Worm (Caenorhabditis elegans) whole organism, L4 larva: Measurements from ENCODE around the gene eri-5.

ENCODE experiments used
- F37D6.2 ChIP-seq: sonication (generic microtip); optimal IDR thresholded peaks from 2 replicates; lab custom pipeline; 2016; ENCODE audit warnings: mild to moderate bottlenecking, missing genetic modification characterization, missing compliant biosample characterization
- F44E2.7 ChIP-seq: fragments of 200-800 bp; sonication (Bioruptor generic); IDR thresholded peaks from 2 replicates; pipeline ENCODE4 v2.1.2; 2022; ENCODE audit warnings: missing genetic modification characterization, missing compliant biosample characterization
- R02D3.7 ChIP-seq: fragments of 150-350 bp; sonication (generic microtip); optimal IDR thresholded peaks from 3 replicates; lab custom pipeline; 2014; ENCODE audit warnings: missing biosample characterization, missing genetic modification characterization
- T20F7.1 ChIP-seq: fragments of 200-800 bp; sonication (Bioruptor generic); optimal IDR thresholded peaks from 2 replicates; lab custom pipeline; 2018; ENCODE audit warnings: mild to moderate bottlenecking, missing genetic modification characterization, missing compliant biosample characterization
- Y75B8A.6 ChIP-seq: fragments of 200-800 bp; sonication (Bioruptor generic); IDR thresholded peaks from 2 replicates; pipeline ENCODE4 v1.3.6; 2022; ENCODE audit warnings: missing genetic modification reagents, missing genetic modification characterization, missing compliant biosample characterization
- ZK337.2 ChIP-seq: fragments of 200-800 bp; sonication (Bioruptor generic); IDR thresholded peaks from 2 replicates; pipeline ENCODE4 v1.3.6; 2022; ENCODE audit warnings: missing genetic modification reagents, missing genetic modification characterization, missing compliant biosample characterization
- aly-2 ChIP-seq: sonication (generic microtip); optimal IDR thresholded peaks from 2 replicates; lab custom pipeline; 2018; ENCODE audit warnings: missing biosample characterization, missing genetic modification characterization
- arid-1 ChIP-seq: fragments of 200-800 bp; sonication (Bioruptor generic); conservative IDR thresholded peaks from 2 replicates; pipeline ENCODE4 v1.3.6; 2022; ENCODE audit warnings: missing genetic modification reagents, missing genetic modification characterization, missing compliant biosample characterization
- ceh-32 ChIP-seq: sonication (generic microtip); optimal IDR thresholded peaks from 2 replicates; lab custom pipeline; 2016; ENCODE audit warnings: mild to moderate bottlenecking, missing genetic modification characterization, missing compliant biosample characterization; ENCODE audit not compliant: poor library complexity
- ceh-62 ChIP-seq: sonication (generic microtip); optimal IDR thresholded peaks from 2 replicates; lab custom pipeline; 2017; ENCODE audit warnings: missing biosample characterization, missing genetic modification characterization
- ces-1 ChIP-seq: fragments of 150-350 bp; sonication (generic microtip); optimal IDR thresholded peaks from 4 replicates; lab custom pipeline; 2014; ENCODE audit warnings: missing biosample characterization, missing genetic modification reagents, missing genetic modification characterization
- cey-2 ChIP-seq: sonication (generic microtip); optimal IDR thresholded peaks from 3 replicates; lab custom pipeline; 2017; ENCODE audit warnings: missing genetic modification characterization, mild to moderate bottlenecking, missing compliant biosample characterization, antibody characterized with exemption, borderline replicate concordance; ENCODE audit not compliant: insufficient read depth
- daf-8 ChIP-seq: fragments of 200-800 bp; sonication (Bioruptor generic); IDR thresholded peaks from 2 replicates; pipeline ENCODE4 v1.3.6; 2022; ENCODE audit warnings: missing genetic modification characterization, missing compliant biosample characterization
- dmd-6 ChIP-seq: fragments of 200-800 bp; sonication (Bioruptor generic); IDR thresholded peaks from 2 replicates; pipeline ENCODE4 v1.3.6; 2022; ENCODE audit warnings: missing genetic modification reagents, missing genetic modification characterization, missing compliant biosample characterization
- dmd-8 ChIP-seq: fragments of 200-800 bp; sonication (Bioruptor generic); IDR thresholded peaks from 2 replicates; pipeline ENCODE4 v1.3.6; 2022; ENCODE audit warnings: missing genetic modification characterization, missing compliant biosample characterization
- dmd-9 ChIP-seq: fragments of 200-800 bp; sonication (Bioruptor generic); IDR thresholded peaks from 2 replicates; pipeline ENCODE4 v1.3.6; 2022; ENCODE audit warnings: missing genetic modification reagents, missing genetic modification characterization, missing compliant biosample characterization
- egl-27 ChIP-seq: sonication (generic microtip); optimal IDR thresholded peaks from 3 replicates; lab custom pipeline; 2017; ENCODE audit warnings: missing biosample characterization, missing genetic modification reagents, missing genetic modification characterization
- fos-1 ChIP-seq: fragments of 150-350 bp; optimal IDR thresholded peaks from 2 replicates; lab custom pipeline; 2014; ENCODE audit warnings: missing biosample characterization, missing genetic modification characterization
- gei-8 ChIP-seq: fragments of 200-800 bp; sonication (Bioruptor generic); optimal IDR thresholded peaks from 2 replicates; lab custom pipeline; 2018; ENCODE audit warnings: mild to moderate bottlenecking, missing genetic modification characterization, missing compliant biosample characterization
- hlh-11 ChIP-seq: fragments of 200-800 bp; sonication (Bioruptor generic); optimal IDR thresholded peaks from 2 replicates; lab custom pipeline; 2018; ENCODE audit warnings: mild to moderate bottlenecking, missing genetic modification characterization, missing compliant biosample characterization
- hlh-30 ChIP-seq: sonication (generic microtip); optimal IDR thresholded peaks from 2 replicates; lab custom pipeline; 2017; ENCODE audit warnings: antibody characterized with exemption, mild to moderate bottlenecking, missing genetic modification characterization, missing compliant biosample characterization; ENCODE audit not compliant: insufficient read depth
- jun-1 ChIP-seq: fragments of 150-350 bp; optimal IDR thresholded peaks from 2 replicates; lab custom pipeline; 2014; ENCODE audit warnings: missing biosample characterization, missing genetic modification reagents, missing genetic modification characterization
- lin-15B ChIP-seq: fragments of 150-350 bp; sonication (generic microtip); optimal IDR thresholded peaks from 3 replicates; lab custom pipeline; 2014; ENCODE audit warnings: missing biosample characterization, missing genetic modification characterization
- lin-29 ChIP-seq: fragments of 200-800 bp; sonication (Bioruptor generic); IDR thresholded peaks from 2 replicates; pipeline ENCODE4 v1.3.6; 2022; ENCODE audit warnings: missing genetic modification reagents, missing genetic modification characterization, missing compliant biosample characterization
- lin-38 ChIP-seq: fragments of 200-800 bp; sonication (Bioruptor generic); IDR thresholded peaks from 2 replicates; pipeline ENCODE4 v1.3.6; 2022; ENCODE audit warnings: missing genetic modification reagents, missing genetic modification characterization, missing compliant biosample characterization
- lin-39 ChIP-seq: fragments of 150-350 bp; optimal IDR thresholded peaks from 2 replicates; lab custom pipeline; 2014; ENCODE audit warnings: missing biosample characterization, missing genetic modification reagents, missing genetic modification characterization
- lir-3 ChIP-seq: sonication (generic microtip); optimal IDR thresholded peaks from 2 replicates; lab custom pipeline; 2016; ENCODE audit warnings: mild to moderate bottlenecking, missing genetic modification characterization, missing compliant biosample characterization
- madf-5 ChIP-seq, 2 experiments: fragments of 200-800 bp; sonication (Bioruptor generic); IDR thresholded peaks; 2 replicates each; pipeline ENCODE4 v1.3.6; 2022; ENCODE audit warnings: missing compliant biosample characterization in 2 of 2, missing genetic modification characterization in 2 of 2
- mdt-29 ChIP-seq: fragments of 200-800 bp; sonication (Bioruptor generic); IDR thresholded peaks from 2 replicates; pipeline ENCODE4 v1.3.6; 2022; ENCODE audit warnings: missing genetic modification reagents, missing genetic modification characterization, missing compliant biosample characterization
- mep-1 ChIP-seq: fragments of 150-350 bp; sonication (generic microtip); optimal IDR thresholded peaks from 3 replicates; lab custom pipeline; 2014; ENCODE audit warnings: missing biosample characterization, missing genetic modification characterization
- mes-2 ChIP-seq: sonication (generic microtip); optimal IDR thresholded peaks from 2 replicates; lab custom pipeline; 2016; ENCODE audit warnings: missing genotype, mild to moderate bottlenecking, missing genetic modification characterization, missing compliant biosample characterization; ENCODE audit not compliant: poor library complexity, severe bottlenecking
- mxl-3 ChIP-seq: fragments of 200-800 bp; sonication (Bioruptor generic); optimal IDR thresholded peaks from 2 replicates; lab custom pipeline; 2018; ENCODE audit warnings: mild to moderate bottlenecking, missing genetic modification characterization, missing compliant biosample characterization
- nhr-10 ChIP-seq: fragments of 150-350 bp; optimal IDR thresholded peaks from 2 replicates; lab custom pipeline; 2014; ENCODE audit warnings: missing biosample characterization, missing genetic modification characterization
- nhr-11 ChIP-seq: fragments of 150-350 bp; optimal IDR thresholded peaks from 2 replicates; lab custom pipeline; 2014; ENCODE audit warnings: missing biosample characterization, missing genetic modification characterization
- nhr-111 ChIP-seq: fragments of 200-800 bp; sonication (Bioruptor generic); optimal IDR thresholded peaks from 2 replicates; lab custom pipeline; 2018; ENCODE audit warnings: mild to moderate bottlenecking, missing genetic modification characterization, missing compliant biosample characterization
- nhr-25 ChIP-seq: sonication (generic microtip); optimal IDR thresholded peaks from 2 replicates; lab custom pipeline; 2017; ENCODE audit warnings: missing genetic modification characterization, mild to moderate bottlenecking, missing compliant biosample characterization, antibody characterized with exemption, moderate library complexity, borderline replicate concordance; ENCODE audit not compliant: insufficient read depth
- nhr-28 ChIP-seq: fragments of 150-350 bp; optimal IDR thresholded peaks from 2 replicates; lab custom pipeline; 2014; ENCODE audit warnings: missing biosample characterization, missing genetic modification characterization
- nhr-41 ChIP-seq: fragments of 200-800 bp; sonication (Bioruptor generic); IDR thresholded peaks from 2 replicates; pipeline ENCODE4 v1.3.6; 2022; ENCODE audit warnings: missing genetic modification reagents, missing genetic modification characterization, missing compliant biosample characterization
- nhr-77 ChIP-seq: fragments of 150-350 bp; optimal IDR thresholded peaks from 2 replicates; lab custom pipeline; 2014; ENCODE audit warnings: missing biosample characterization, missing genetic modification characterization
- pqm-1 ChIP-seq: sonication (generic microtip); optimal IDR thresholded peaks from 2 replicates; lab custom pipeline; 2017; ENCODE audit warnings: missing biosample characterization, missing genetic modification characterization
- saeg-2 ChIP-seq: fragments of 200-800 bp; sonication (Bioruptor generic); IDR thresholded peaks from 2 replicates; pipeline ENCODE4 v1.3.6; 2022; ENCODE audit warnings: missing genetic modification reagents, missing genetic modification characterization, missing compliant biosample characterization
- sdz-12 ChIP-seq: fragments of 200-800 bp; sonication (Bioruptor generic); optimal IDR thresholded peaks from 2 replicates; lab custom pipeline; 2018; ENCODE audit warnings: mild to moderate bottlenecking, missing genetic modification characterization, missing compliant biosample characterization
- snpc-1.2 ChIP-seq: fragments of 200-800 bp; sonication (Bioruptor generic); IDR thresholded peaks from 2 replicates; pipeline ENCODE4 v1.3.6; 2022; ENCODE audit warnings: missing genetic modification reagents, missing genetic modification characterization, missing compliant biosample characterization
- spr-3 ChIP-seq: fragments of 200-800 bp; sonication (Bioruptor generic); optimal IDR thresholded peaks from 2 replicates; lab custom pipeline; 2018; ENCODE audit warnings: mild to moderate bottlenecking, missing genetic modification characterization, missing compliant biosample characterization
- unc-130 ChIP-seq: sonication (generic microtip); optimal IDR thresholded peaks from 2 replicates; lab custom pipeline; 2016; ENCODE audit warnings: missing genetic modification reagents, missing genetic modification characterization, missing compliant biosample characterization
- unc-39 ChIP-seq: sonication (generic microtip); optimal IDR thresholded peaks from 2 replicates; lab custom pipeline; 2017; ENCODE audit warnings: missing biosample characterization, missing genetic modification characterization
- vab-7 ChIP-seq: fragments of 200-800 bp; sonication (Bioruptor generic); IDR thresholded peaks from 2 replicates; pipeline ENCODE4 v1.3.6; 2022; ENCODE audit warnings: missing genetic modification reagents, missing genetic modification characterization, missing compliant biosample characterization
- zfp-3 ChIP-seq: fragments of 200-800 bp; sonication (Bioruptor generic); conservative IDR thresholded peaks from 2 replicates; pipeline ENCODE4 v1.3.6; 2022; ENCODE audit warnings: missing genetic modification reagents, missing genetic modification characterization, missing compliant biosample characterization
- zip-11 ChIP-seq: fragments of 200-800 bp; sonication (Bioruptor generic); IDR thresholded peaks from 2 replicates; pipeline ENCODE4 v1.3.6; 2022; ENCODE audit warnings: missing genetic modification characterization, missing compliant biosample characterization
- ztf-11 ChIP-seq: fragments of 150-350 bp; optimal IDR thresholded peaks from 2 replicates; lab custom pipeline; 2014; ENCODE audit warnings: missing biosample characterization, missing genetic modification characterization

eri-5 gene

ce11 chrIV:2387970-2388705 is 2.5 kb upstream of the eri-5 start, which contains the start of gene sec-61.B:
sec-61.B (minus strand) TSS chrIV:2388675.
- peak; percentile 6 for TF ChIP-seq nhr-77 (tag; lab: Kevin White, UChicago)
- no peak for TF ChIP-seq unc-39 (tag; lab: Kevin White, UChicago)
- no peak for TF ChIP-seq saeg-2
- TF ChIP-seq fos-1 (tag; lab: Kevin White, UChicago), result no peak
- TF ChIP-seq arid-1 (GFP tag; lab: Robert Waterston, UW), result no peak
- no peak for TF ChIP-seq madf-5 (GFP tag; IDR thresholded peaks at IDR 0.05; lab: Robert Waterston, UW)
- no peak for TF ChIP-seq nhr-11 (tag; lab: Kevin White, UChicago)
- no peak for TF ChIP-seq mes-2 (tag; lab: Kevin White, UChicago)
- TF ChIP-seq dmd-8 (GFP tag; lab: Robert Waterston, UW), result 0 out of 2 replicates have a peak, but pooled peaks have one; percentile 16
- TF ChIP-seq nhr-41 (GFP tag; lab: Robert Waterston, UW), result no peak
- no peak for TF ChIP-seq ztf-11 (tag; lab: Kevin White, UChicago)
- no peak for TF ChIP-seq spr-3 (GFP tag; lab: Kevin White, UChicago)
- no peak for TF ChIP-seq dmd-9 (GFP tag; lab: Robert Waterston, UW)
- TF ChIP-seq gei-8 (GFP tag; lab: Kevin White, UChicago), result no peak
- TF ChIP-seq mdt-29, result no peak
- TF ChIP-seq egl-27 (tag; lab: Kevin White, UChicago), result no peak
- no peak for TF ChIP-seq ceh-32
- TF ChIP-seq hlh-11 (tag; lab: Kevin White, UChicago), result no peak
- no peak for TF ChIP-seq ceh-62 (tag; lab: Kevin White, UChicago)
- 0 out of 2 replicates have a peak, but pooled peaks have one; percentile 6 for TF ChIP-seq dmd-6 (GFP tag; lab: Robert Waterston, UW)
- no peak for TF ChIP-seq Y75B8A.6
- TF ChIP-seq ces-1 (GFP tag; lab: Kevin White, UChicago), result no peak
- TF ChIP-seq nhr-25 (tag; lab: Kevin White, UChicago), result no peak
- TF ChIP-seq ZK337.2, result no peak
- TF ChIP-seq F44E2.7 (GFP tag; lab: Robert Waterston, UW), result no peak
- no peak for TF ChIP-seq lin-15B (tag; lab: Kevin White, UChicago)
- no peak for TF ChIP-seq lin-29
- TF ChIP-seq cey-2 (tag; lab: Kevin White, UChicago), result no peak
- no peak for TF ChIP-seq unc-130 (GFP tag; lab: Kevin White, UChicago)
- no peak for TF ChIP-seq hlh-30 (tag; lab: Kevin White, UChicago)
- peak; percentile 84 for TF ChIP-seq lin-38 (GFP tag; lab: Robert Waterston, UW)
- no peak for TF ChIP-seq nhr-111 (GFP tag; lab: Kevin White, UChicago)
- TF ChIP-seq lir-3 (tag; lab: Kevin White, UChicago), result no peak
- no peak for TF ChIP-seq zfp-3 (GFP tag; lab: Robert Waterston, UW)
- no peak for TF ChIP-seq snpc-1.2 (GFP tag; lab: Robert Waterston, UW)
- no peak for TF ChIP-seq sdz-12 (GFP tag; lab: Kevin White, UChicago)
- TF ChIP-seq zip-11 (GFP tag; lab: Robert Waterston, UW), result no peak
- TF ChIP-seq lin-39 (tag; lab: Kevin White, UChicago), result no peak
- TF ChIP-seq aly-2 (tag; lab: Kevin White, UChicago), result no peak
- TF ChIP-seq vab-7 (GFP tag; lab: Robert Waterston, UW), result peak; percentile 20; the same call in 1 of the 2 replicates
- no peak for TF ChIP-seq nhr-28 (tag; lab: Kevin White, UChicago)
- TF ChIP-seq mep-1 (tag; lab: Kevin White, UChicago), result peak; percentile 68
- no peak for TF ChIP-seq jun-1 (tag; lab: Kevin White, UChicago)
- no peak for TF ChIP-seq daf-8 (GFP tag; lab: Robert Waterston, UW)
- TF ChIP-seq T20F7.1 (GFP tag; lab: Kevin White, UChicago), result no peak
- no peak for TF ChIP-seq mxl-3 (GFP tag; lab: Kevin White, UChicago)
- no peak for TF ChIP-seq F37D6.2 (tag; lab: Kevin White, UChicago)
- no peak for TF ChIP-seq R02D3.7 (tag; lab: Kevin White, UChicago)
- TF ChIP-seq nhr-10 (tag; lab: Kevin White, UChicago), result no peak
- no peak for TF ChIP-seq pqm-1 (tag; lab: Kevin White, UChicago)
